Fruit fly (Drosophila melanogaster): ENCODE results near the gene RpL8.

- TF ChIP-seq usp (GFP tag; optimal IDR thresholded peaks at IDR 0.05) (no peak), psq (optimal IDR thresholded peaks at IDR 0.05) (no peak), EcR (GFP tag; optimal IDR thresholded peaks at IDR 0.05) (no peak), pan (optimal IDR thresholded peaks at IDR 0.05) (no peak)
Measured at dm6 chr3L:2555670-2556069, 31.6 kb upstream of the RpL8 start.
